Fruit fly (Drosophila melanogaster) whole organism, adult: Measurements from ENCODE around the gene bif.

Source experiments
- CG11617 ChIP-seq: fragments of 200-800 bp; sonication (Bioruptor generic); optimal IDR thresholded peaks from 2 replicates; lab custom pipeline; 2017; ENCODE audit warnings: mild to moderate bottlenecking, missing biosample characterization, missing genetic modification reagents, missing genetic modification characterization
- CG1620 ChIP-seq: fragments of 200-800 bp; sonication (Bioruptor generic); optimal IDR thresholded peaks from 2 replicates; lab custom pipeline; 2016; ENCODE audit warnings: missing biosample characterization, missing genetic modification characterization
- CG7101 ChIP-seq: fragments of 200-800 bp; sonication (Bioruptor generic); optimal IDR thresholded peaks from 2 replicates; lab custom pipeline; 2018; ENCODE audit warnings: missing biosample characterization, mild to moderate bottlenecking, missing genetic modification characterization, moderate library complexity
- Hr96 ChIP-seq: fragments of 200-800 bp; sonication (Bioruptor generic); optimal IDR thresholded peaks from 2 replicates; lab custom pipeline; 2016; ENCODE audit warnings: missing biosample characterization, missing genetic modification characterization

DNA sequence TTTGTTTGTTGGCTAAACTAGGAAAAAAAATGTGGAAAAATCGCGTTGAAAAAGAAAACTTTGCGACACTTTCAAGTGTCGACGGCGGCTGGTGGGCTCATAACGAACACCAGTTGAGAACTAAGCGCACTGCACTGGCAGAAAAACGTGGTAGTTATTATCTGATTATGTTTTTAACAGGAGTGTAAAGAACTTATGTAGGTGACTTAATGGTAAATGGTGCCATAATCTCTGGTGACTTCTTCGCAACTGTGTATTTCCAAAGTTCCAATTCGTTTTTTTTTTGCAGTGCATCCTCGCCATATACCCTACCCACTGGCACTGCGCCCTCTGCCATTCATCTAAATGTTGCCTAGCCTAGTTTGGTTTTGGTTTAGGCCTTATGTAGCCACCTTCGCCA lies 25.8 kb upstream of the bif start:
- TF ChIP-seq CG11617 (no peak), Hr96 (GFP tag; lab: Kevin White, UChicago) (no peak), CG1620 (GFP tag; lab: Kevin White, UChicago) (no peak), CG7101 (tag; lab: Kevin White, UChicago) (no peak)
